Worm (Caenorhabditis elegans) whole organism, L2 larva: Measurements from ENCODE around the gene ZK593.3.
"Not testable (repeated sequence)": the region's sequence is repeated elsewhere in the genome, so short reads cannot be mapped to it uniquely, and the experiment has no call there.

Experiments
- F13H6.1 ChIP-seq: sonication (generic microtip); optimal IDR thresholded peaks from 2 replicates; lab custom pipeline; 2016; ENCODE audit warnings: missing genetic modification characterization, missing compliant biosample characterization
- R02D3.7 ChIP-seq: fragments of 150-350 bp; optimal IDR thresholded peaks from 2 replicates; lab custom pipeline; 2014; ENCODE audit warnings: missing biosample characterization, missing genetic modification characterization
- Y55F3AM.14 ChIP-seq: fragments of 200-800 bp; sonication (Bioruptor generic); optimal IDR thresholded peaks from 2 replicates; lab custom pipeline; 2018; ENCODE audit warnings: mild to moderate bottlenecking, missing genetic modification characterization, missing compliant biosample characterization
- alr-1 ChIP-seq: fragments of 150-350 bp; optimal IDR thresholded peaks from 2 replicates; lab custom pipeline; 2014; ENCODE audit warnings: missing biosample characterization, missing genetic modification characterization
- dmd-4 ChIP-seq: sonication (generic microtip); optimal IDR thresholded peaks from 2 replicates; lab custom pipeline; 2017; ENCODE audit warnings: missing biosample characterization, missing genetic modification characterization
- egl-27 ChIP-seq: sonication (generic microtip); optimal IDR thresholded peaks from 3 replicates; lab custom pipeline; 2017; ENCODE audit warnings: missing biosample characterization, missing genetic modification reagents, missing genetic modification characterization
- elt-1 ChIP-seq: fragments of 150-350 bp; optimal IDR thresholded peaks from 2 replicates; lab custom pipeline; 2014; ENCODE audit warnings: missing biosample characterization, missing genetic modification characterization
- elt-3 ChIP-seq: sonication (generic microtip); optimal IDR thresholded peaks from 2 replicates; lab custom pipeline; 2017; ENCODE audit warnings: missing biosample characterization, missing genetic modification characterization
- fos-1 ChIP-seq: fragments of 150-350 bp; optimal IDR thresholded peaks from 2 replicates; lab custom pipeline; 2014; ENCODE audit warnings: missing biosample characterization, missing genetic modification characterization
- gmeb-1 ChIP-seq: fragments of 150-350 bp; optimal IDR thresholded peaks from 2 replicates; lab custom pipeline; 2014; ENCODE audit warnings: missing biosample characterization, missing genetic modification characterization
- lin-11 ChIP-seq: fragments of 150-350 bp; sonication (generic microtip); optimal IDR thresholded peaks from 2 replicates; lab custom pipeline; 2014; ENCODE audit warnings: missing biosample characterization, missing genetic modification characterization, inconsistent platforms, mixed read lengths
- lin-13 ChIP-seq: fragments of 150-350 bp; optimal IDR thresholded peaks from 2 replicates; lab custom pipeline; 2014; ENCODE audit warnings: missing biosample characterization, missing genetic modification reagents, missing genetic modification characterization
- lsy-2 ChIP-seq, 2 experiments: fragments of 150-350 bp in 1 of 2; sonication (generic microtip) in 1 of 2; optimal IDR thresholded peaks; 2 replicates each; lab custom pipeline; 2014 to 2017; ENCODE audit warnings: missing biosample characterization in 2 of 2, missing genetic modification characterization in 2 of 2
- mbf-1 ChIP-seq: sonication (generic microtip); optimal IDR thresholded peaks from 2 replicates; lab custom pipeline; 2017; ENCODE audit warnings: missing biosample characterization, missing genetic modification characterization
- mdl-1 ChIP-seq, 2 experiments: fragments of 150-350 bp in 1 of 2; sonication (generic microtip) in 1 of 2; optimal IDR thresholded peaks; 2 replicates each; lab custom pipeline; 2017; ENCODE audit warnings: missing biosample characterization in 2 of 2, missing genetic modification characterization in 2 of 2
- nhr-10 ChIP-seq: sonication (generic microtip); optimal IDR thresholded peaks from 2 replicates; lab custom pipeline; 2017; ENCODE audit warnings: missing biosample characterization, missing genetic modification characterization
- nhr-11 ChIP-seq: fragments of 150-350 bp; optimal IDR thresholded peaks from 2 replicates; lab custom pipeline; 2014; ENCODE audit warnings: missing biosample characterization, missing genetic modification characterization
- nhr-129 ChIP-seq: fragments of 150-350 bp; optimal IDR thresholded peaks from 2 replicates; lab custom pipeline; 2014; ENCODE audit warnings: missing biosample characterization, missing genetic modification characterization
- nhr-23 ChIP-seq: fragments of 150-350 bp; optimal IDR thresholded peaks from 2 replicates; lab custom pipeline; 2014; ENCODE audit warnings: missing biosample characterization, missing genetic modification reagents, missing genetic modification characterization
- nhr-25 ChIP-seq: fragments of 150-350 bp; sonication (generic microtip); optimal IDR thresholded peaks from 3 replicates; lab custom pipeline; 2014; ENCODE audit warnings: missing biosample characterization, missing genetic modification characterization
- nhr-6 ChIP-seq: fragments of 150-350 bp; optimal IDR thresholded peaks from 2 replicates; lab custom pipeline; 2014; ENCODE audit warnings: missing biosample characterization, missing genetic modification characterization
- skn-1 ChIP-seq: sonication (generic microtip); optimal IDR thresholded peaks from 2 replicates; lab custom pipeline; 2017; ENCODE audit warnings: missing biosample characterization, missing genetic modification characterization
- sma-9 ChIP-seq, 2 experiments: fragments of 150-350 bp in 1 of 2; sonication (generic microtip) in 1 of 2; optimal IDR thresholded peaks; 2 replicates each; lab custom pipeline; 2014 to 2016; ENCODE audit warnings: missing genetic modification characterization in 2 of 2, mild to moderate bottlenecking in 1 of 2, missing biosample characterization in 1 of 2, missing compliant biosample characterization in 1 of 2, missing genetic modification reagents in 1 of 2, moderate library complexity in 1 of 2
- snpc-4 ChIP-seq: fragments of 150-350 bp; optimal IDR thresholded peaks from 2 replicates; lab custom pipeline; 2014; ENCODE audit warnings: missing biosample characterization, missing genetic modification characterization
- zag-1 ChIP-seq: fragments of 150-350 bp; optimal IDR thresholded peaks from 2 replicates; lab custom pipeline; 2014; ENCODE audit warnings: missing biosample characterization, missing genetic modification characterization

The ZK593.3 gene

DNA sequence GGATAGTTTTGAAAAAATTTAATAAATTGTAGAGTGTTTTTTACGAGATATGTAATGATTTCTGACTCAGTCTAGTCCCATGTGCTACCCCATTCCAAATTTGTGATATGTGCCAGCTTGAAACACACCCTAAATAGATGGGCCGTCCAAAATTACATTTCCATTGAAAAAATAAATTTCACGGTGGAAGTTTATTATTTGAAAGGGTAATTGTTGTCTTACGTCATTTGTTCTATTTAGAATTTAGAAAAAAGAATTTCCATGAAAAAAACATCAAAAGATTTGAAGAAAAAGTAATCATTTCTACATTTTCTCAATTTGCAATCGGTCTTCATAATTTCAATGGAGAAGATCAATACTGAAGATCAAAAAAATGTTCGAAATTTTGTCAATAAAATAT is 39.5 kb downstream of the ZK593.3 start, which contains the start of gene Y69E1A.4:
Gene Y69E1A.4 (plus strand): TSS at position 301 of the 400 bp plus-strand sequence.
- TF ChIP-seq skn-1 (tag; lab: Kevin White, UChicago); lin-11 (tag; lab: Kevin White, UChicago); mdl-1 (tag; optimal IDR thresholded peaks at IDR 0.05; lab: Kevin White, UChicago): not testable (repeated sequence)

DNA sequence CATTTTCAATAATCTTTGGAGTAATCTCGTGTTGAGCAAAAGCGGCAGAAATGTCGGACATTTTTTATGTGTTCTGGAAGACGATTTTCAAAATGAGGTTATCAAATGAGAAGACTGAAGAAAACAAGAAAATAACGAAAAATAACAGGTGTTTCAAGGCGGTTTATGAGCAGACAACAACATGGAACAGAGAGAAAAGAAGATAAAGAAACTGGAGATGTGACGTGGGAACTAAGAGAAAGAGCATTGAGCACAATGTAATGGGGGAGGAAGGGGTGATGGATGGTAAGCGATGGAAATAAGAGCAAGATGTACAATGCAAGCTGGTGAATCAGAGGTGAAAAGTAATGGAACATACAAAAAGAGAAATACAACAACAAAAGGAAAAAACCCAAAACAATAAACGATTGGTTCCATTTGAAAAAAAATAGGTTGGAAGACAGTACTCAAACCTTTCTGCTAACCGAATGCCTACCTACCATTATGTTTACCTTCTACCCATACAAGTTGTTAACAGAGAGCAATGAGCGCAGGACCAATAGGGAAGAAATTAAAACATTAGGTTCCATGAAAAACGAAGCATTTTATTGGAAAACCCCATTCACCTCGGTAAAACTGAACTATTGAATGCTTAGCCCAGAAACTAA is 42.2 kb downstream of the ZK593.3 start, which contains the start of gene Y69E1A.5:
Gene Y69E1A.5 (minus strand): TSS at position 73 of the 647 bp plus-strand sequence.
- no peak for TF ChIP-seq mbf-1 (tag; lab: Kevin White, UChicago)
- TF ChIP-seq snpc-4 (tag; lab: Kevin White, UChicago) = no peak
- TF ChIP-seq sma-9 (GFP tag; optimal IDR thresholded peaks at IDR 0.05; lab: Kevin White, UChicago) = peak; percentile 45
- TF ChIP-seq sma-9 (tag; optimal IDR thresholded peaks at IDR 0.05; lab: Kevin White, UChicago) = no peak
- TF ChIP-seq nhr-25 (tag; lab: Kevin White, UChicago) = no peak
- no peak for TF ChIP-seq elt-1 (tag; lab: Kevin White, UChicago)
- no peak for TF ChIP-seq zag-1 (tag; lab: Kevin White, UChicago)
- TF ChIP-seq R02D3.7 (tag; lab: Kevin White, UChicago) = no peak
- TF ChIP-seq nhr-10 (tag; lab: Kevin White, UChicago) = no peak
- TF ChIP-seq nhr-11 (tag; lab: Kevin White, UChicago) = no peak
- TF ChIP-seq F13H6.1 (tag; lab: Kevin White, UChicago) = peak; percentile 59
- TF ChIP-seq lsy-2 (tag; optimal IDR thresholded peaks at IDR 0.05; lab: Kevin White, UChicago) = no peak
- TF ChIP-seq, all 48 proteins: peak for 2

DNA sequence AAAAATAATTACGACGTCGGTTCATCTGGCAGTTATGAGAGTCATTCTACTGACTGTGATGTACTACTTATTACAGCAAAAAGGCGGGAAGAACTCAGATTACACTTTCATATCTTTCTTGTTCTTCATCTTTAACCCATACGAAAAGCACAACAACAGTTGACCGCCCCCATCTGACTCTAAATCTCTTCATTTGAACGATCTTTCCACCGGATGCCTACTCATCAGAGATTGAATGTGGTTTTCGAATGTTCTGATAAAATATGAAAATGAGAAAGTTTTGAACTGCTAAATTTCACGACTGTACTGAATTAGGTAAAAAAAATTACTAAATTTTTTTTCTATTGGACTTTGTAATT is 42.7 kb downstream of the ZK593.3 start, which contains the start of gene sri-19:
Gene sri-19 (plus strand): TSS at position 143 of the 359 bp plus-strand sequence.
- TF ChIP-seq lin-11 (tag; lab: Kevin White, UChicago) = no peak
- no peak for TF ChIP-seq nhr-6 (tag; lab: Kevin White, UChicago)
- TF ChIP-seq, all 48 proteins: peak for 0

DNA sequence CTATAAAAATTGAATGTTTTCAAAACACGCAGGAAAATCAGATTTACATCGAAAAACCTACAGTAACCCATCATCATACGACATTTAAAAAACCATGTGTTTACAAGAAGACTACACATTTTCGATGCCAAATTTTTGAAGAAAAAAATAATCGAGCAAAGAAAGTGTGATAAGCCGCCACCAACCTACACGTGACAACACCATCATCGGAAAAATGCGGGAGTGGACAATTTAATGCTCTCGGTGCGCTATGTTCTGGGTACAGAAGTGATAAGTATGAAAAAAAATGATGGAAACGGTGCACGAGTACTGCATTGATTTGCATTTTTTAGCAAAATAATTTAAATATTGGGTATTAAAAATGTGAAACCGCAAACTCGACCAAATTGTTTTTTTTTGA is 49.2 kb downstream of the ZK593.3 start:
- TF ChIP-seq Y55F3AM.14 (no peak), fos-1 (tag; lab: Kevin White, UChicago) (peak; percentile 33), sma-9 (GFP tag; optimal IDR thresholded peaks at IDR 0.05; lab: Kevin White, UChicago) (peak; percentile 82), sma-9 (tag; optimal IDR thresholded peaks at IDR 0.05; lab: Kevin White, UChicago) (no peak), alr-1 (tag; lab: Kevin White, UChicago) (no peak), egl-27 (tag; lab: Kevin White, UChicago) (no peak), dmd-4 (tag; lab: Kevin White, UChicago) (no peak)

DNA sequence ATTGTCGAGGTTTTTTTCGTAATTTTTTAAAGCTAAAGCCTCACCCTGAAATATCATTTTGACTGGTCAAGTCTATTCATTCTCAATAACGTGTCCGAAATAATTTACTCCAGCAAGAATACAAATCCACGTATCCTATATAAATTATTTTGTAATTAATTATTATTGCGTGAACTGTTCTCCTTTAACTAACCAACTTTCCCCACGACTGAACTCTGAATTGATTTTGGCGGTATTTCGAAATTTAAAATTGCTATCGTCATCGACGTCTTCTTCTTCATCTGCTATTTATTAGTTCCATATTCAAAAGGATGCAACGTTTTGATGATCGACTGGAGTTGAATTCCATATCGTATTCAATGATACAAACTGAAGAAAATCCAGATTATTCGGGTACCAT is 50.9 kb downstream of the ZK593.3 start, which contains the start of the genes aqp-3 and Y69E1A.8:
Gene aqp-3 (minus strand): TSS at position 101 of the 400 bp plus-strand sequence.
Gene Y69E1A.8 (plus strand): TSS at position 246 of the 400 bp plus-strand sequence.
- TF ChIP-seq nhr-10 (tag; lab: Kevin White, UChicago) (no peak), nhr-23 (no peak), R02D3.7 (tag; lab: Kevin White, UChicago) (no peak), F13H6.1 (tag; lab: Kevin White, UChicago) (no peak), elt-3 (tag; lab: Kevin White, UChicago) (no peak), lin-13 (GFP tag; lab: Kevin White, UChicago) (no peak), nhr-129 (no peak), mdl-1 (tag; optimal IDR thresholded peaks at IDR 0.05; lab: Kevin White, UChicago) (no peak), gmeb-1 (tag; lab: Kevin White, UChicago) (no peak)
- TF ChIP-seq, all 48 proteins: peak for 0
